Worm (Caenorhabditis elegans) whole organism, L4/young adult: ENCODE measurements around the gene fbxa-14.

Source experiments
- W03F9.2 ChIP-seq: fragments of 150-350 bp; optimal IDR thresholded peaks from 2 replicates; lab custom pipeline; 2014; ENCODE audit warnings: missing biosample characterization, missing genetic modification characterization
- dao-5 ChIP-seq: sonication (generic microtip); optimal IDR thresholded peaks from 2 replicates; lab custom pipeline; 2016; ENCODE audit warnings: missing genotype, missing genetic modification characterization, moderate library complexity, missing compliant biosample characterization
- him-1 ChIP-seq: sonication (generic microtip); optimal IDR thresholded peaks from 2 replicates; lab custom pipeline; 2016; ENCODE audit warnings: missing genotype, missing genetic modification reagents, missing genetic modification characterization, missing compliant biosample characterization

DNA sequence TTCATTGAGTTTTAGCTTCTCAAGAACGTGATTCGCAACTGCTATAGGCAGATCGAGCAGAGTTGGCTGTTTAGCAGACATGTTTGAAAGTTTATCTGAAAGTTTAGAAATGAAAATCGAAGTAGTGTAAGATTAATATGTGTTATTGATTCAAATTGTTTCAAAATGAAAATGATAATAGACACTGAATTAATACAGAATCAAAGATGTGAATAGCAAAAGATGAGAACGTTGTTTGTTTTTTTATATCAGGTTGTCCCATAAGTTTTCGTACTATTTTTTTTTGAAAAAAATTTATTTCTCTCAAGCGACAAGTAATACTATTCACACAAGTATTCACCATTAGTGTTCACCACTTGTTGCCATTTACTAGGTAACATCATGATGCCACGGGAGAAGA lies 31.3 kb downstream of the fbxa-14 start, which contains the start of gene fbxa-36:
- TF ChIP-seq dao-5 (tag; lab: Kevin White, UChicago) = no peak
- no peak for TF ChIP-seq him-1 (tag; lab: Kevin White, UChicago)
- TF ChIP-seq W03F9.2 (tag; lab: Kevin White, UChicago) = no peak
